Fruit fly (Drosophila melanogaster) whole organism, embryonic: ENCODE results near the gene CG42673.

ENCODE experiments used
- Antp ChIP-seq: fragments of 200-800 bp; sonication (Bioruptor generic); optimal IDR thresholded peaks from 3 replicates; lab custom pipeline; 2016; ENCODE audit warnings: missing biosample characterization, missing genetic modification characterization
- CG10462 ChIP-seq: fragments of 200-800 bp; sonication (Bioruptor generic); optimal IDR thresholded peaks from 2 replicates; lab custom pipeline; 2016; ENCODE audit warnings: missing biosample characterization, missing genetic modification characterization
- CG12659 ChIP-seq: fragments of 200-800 bp; sonication (Bioruptor generic); optimal IDR thresholded peaks from 3 replicates; lab custom pipeline; 2017; ENCODE audit warnings: mild to moderate bottlenecking, missing biosample characterization, missing genetic modification reagents, missing genetic modification characterization
- CG14014 ChIP-seq: fragments of 200-800 bp; sonication (Bioruptor generic); IDR thresholded peaks from 2 replicates; pipeline ENCODE4 v1.3.6; 2022; ENCODE audit warnings: missing biosample characterization, missing genetic modification characterization
- CG14710 ChIP-seq: fragments of 200-800 bp; sonication (Bioruptor generic); optimal IDR thresholded peaks from 3 replicates; lab custom pipeline; 2019; ENCODE audit warnings: missing biosample characterization, mild to moderate bottlenecking, missing genetic modification characterization, moderate library complexity
- CG15514 ChIP-seq: fragments of 200-800 bp; sonication (Bioruptor generic); optimal IDR thresholded peaks from 3 replicates; lab custom pipeline; 2017; ENCODE audit warnings: missing biosample characterization, missing genetic modification characterization, mild to moderate bottlenecking, moderate library complexity, missing genetic modification reagents
- CG1647 ChIP-seq: fragments of 200-800 bp; sonication (Bioruptor generic); optimal IDR thresholded peaks from 3 replicates; lab custom pipeline; 2016; ENCODE audit warnings: missing biosample characterization, missing genetic modification characterization
- CG17612 ChIP-seq: fragments of 200-800 bp; sonication (Bioruptor generic); IDR thresholded peaks from 2 replicates; pipeline ENCODE4 v1.3.6; 2022; ENCODE audit warnings: missing biosample characterization, missing genetic modification characterization
- CG18476 ChIP-seq: fragments of 200-800 bp; sonication (Bioruptor generic); optimal IDR thresholded peaks from 2 replicates; lab custom pipeline; 2016; ENCODE audit warnings: missing biosample characterization, mild to moderate bottlenecking, missing genetic modification characterization
- CG18764 ChIP-seq: fragments of 200-800 bp; sonication (Bioruptor generic); optimal IDR thresholded peaks from 3 replicates; lab custom pipeline; 2016; ENCODE audit warnings: missing biosample characterization, missing genetic modification characterization
- CG30431 ChIP-seq: fragments of 200-800 bp; sonication (Bioruptor generic); optimal IDR thresholded peaks from 2 replicates; lab custom pipeline; 2017; ENCODE audit warnings: missing biosample characterization, missing genetic modification characterization
- CG31365 ChIP-seq: fragments of 200-800 bp; sonication (Bioruptor generic); optimal IDR thresholded peaks from 2 replicates; lab custom pipeline; 2018; ENCODE audit warnings: missing biosample characterization, mild to moderate bottlenecking, missing genetic modification characterization
- CG34422 ChIP-seq: fragments of 200-800 bp; sonication (Bioruptor generic); IDR thresholded peaks from 3 replicates; pipeline ENCODE4 v1.3.6; 2022; ENCODE audit warnings: missing biosample characterization, missing genetic modification characterization
- CG3847 ChIP-seq: fragments of 200-800 bp; sonication (Bioruptor generic); IDR thresholded peaks from 2 replicates; pipeline ENCODE4 v1.3.6; 2022; ENCODE audit warnings: missing biosample characterization, missing genetic modification characterization
- CG6854 ChIP-seq: fragments of 200-800 bp; sonication (Bioruptor generic); optimal IDR thresholded peaks from 3 replicates; lab custom pipeline; 2017; ENCODE audit warnings: missing biosample characterization, mild to moderate bottlenecking, missing genetic modification characterization
- CG7928 ChIP-seq: fragments of 200-800 bp; sonication (Bioruptor generic); optimal IDR thresholded peaks from 2 replicates; lab custom pipeline; 2017; ENCODE audit warnings: missing biosample characterization, mild to moderate bottlenecking, missing genetic modification characterization
- Chrac-16 ChIP-seq: fragments of 200-800 bp; sonication (Bioruptor generic); optimal IDR thresholded peaks from 3 replicates; lab custom pipeline; 2016; ENCODE audit warnings: missing biosample characterization, missing genetic modification characterization
- Dbx ChIP-seq: fragments of 200-800 bp; sonication (Bioruptor generic); IDR thresholded peaks from 3 replicates; pipeline ENCODE4 v1.3.6; 2022; ENCODE audit warnings: missing biosample characterization, missing genetic modification characterization
- Dip2 ChIP-seq: fragments of 200-800 bp; sonication (Bioruptor generic); IDR thresholded peaks from 2 replicates; pipeline ENCODE4 v1.3.6; 2022; ENCODE audit warnings: missing biosample characterization, missing genetic modification characterization
- Dip3 ChIP-seq: fragments of 200-800 bp; sonication (Bioruptor generic); optimal IDR thresholded peaks from 3 replicates; lab custom pipeline; 2016; ENCODE audit warnings: missing biosample characterization, missing genetic modification characterization
- Elba2 ChIP-seq: fragments of 200-800 bp; sonication (Bioruptor generic); optimal IDR thresholded peaks from 3 replicates; lab custom pipeline; 2016; ENCODE audit warnings: missing biosample characterization, missing genetic modification characterization
- HLH54F ChIP-seq: fragments of 200-800 bp; sonication (Bioruptor generic); optimal IDR thresholded peaks from 3 replicates; lab custom pipeline; 2016; ENCODE audit warnings: missing biosample characterization, missing genetic modification characterization
- Hr78 ChIP-seq, 2 experiments: fragments of 200-800 bp in 1 of 2; fragments of >200 bp in 1 of 2; sonication (Bioruptor generic) in 1 of 2; optimal IDR thresholded peaks; 2 replicates each; lab custom pipeline; 2017 to 2019; ENCODE audit warnings: missing biosample characterization in 2 of 2, missing genetic modification characterization in 2 of 2, mild to moderate bottlenecking in 1 of 2, moderate library complexity in 1 of 2
- Lhr ChIP-seq: fragments of 200-800 bp; sonication (Bioruptor generic); optimal IDR thresholded peaks from 3 replicates; lab custom pipeline; 2017; ENCODE audit warnings: mild to moderate bottlenecking, missing biosample characterization, missing genetic modification reagents, missing genetic modification characterization
- Side ChIP-seq: fragments of 200-800 bp; sonication (Bioruptor generic); optimal IDR thresholded peaks from 2 replicates; lab custom pipeline; 2016; ENCODE audit warnings: missing biosample characterization, missing genetic modification characterization
- Stat92E ChIP-seq, 3 experiments: fragments of >200 bp in 2 of 3; fragments of 200-800 bp in 1 of 3; sonication (Bioruptor generic) in 1 of 3; optimal IDR thresholded peaks; 2 replicates each; lab custom pipeline; 2017 to 2019; ENCODE audit warnings: missing biosample characterization in 3 of 3, missing genetic modification characterization in 3 of 3, mild to moderate bottlenecking in 1 of 3, moderate library complexity in 1 of 3
- Taf1 ChIP-seq: fragments of 200-800 bp; sonication (Bioruptor generic); IDR thresholded peaks from 2 replicates; pipeline ENCODE4 v1.3.6; 2022; ENCODE audit warnings: missing biosample characterization, missing genetic modification characterization
- Vsx1 ChIP-seq: fragments of 200-800 bp; sonication (Bioruptor generic); optimal IDR thresholded peaks from 2 replicates; lab custom pipeline; 2017; ENCODE audit warnings: missing biosample characterization, mild to moderate bottlenecking, missing genetic modification characterization, missing genetic modification reagents
- Xrp1 ChIP-seq: fragments of 200-800 bp; sonication (Bioruptor generic); IDR thresholded peaks from 2 replicates; pipeline ENCODE4 v1.3.6; 2022; ENCODE audit warnings: missing biosample characterization, missing genetic modification characterization
- ara ChIP-seq: fragments of 200-800 bp; sonication (Bioruptor generic); IDR thresholded peaks from 2 replicates; pipeline ENCODE4 v1.3.6; 2022; ENCODE audit warnings: missing biosample characterization, missing genetic modification characterization
- az2 ChIP-seq: fragments of 200-800 bp; sonication (Bioruptor generic); optimal IDR thresholded peaks from 3 replicates; lab custom pipeline; 2016; ENCODE audit warnings: missing biosample characterization, missing genetic modification characterization
- dmrt99B ChIP-seq: fragments of 200-800 bp; sonication (Bioruptor generic); optimal IDR thresholded peaks from 2 replicates; lab custom pipeline; 2018; ENCODE audit warnings: missing biosample characterization, mild to moderate bottlenecking, missing genetic modification characterization, moderate library complexity
- dysf ChIP-seq: fragments of 200-800 bp; sonication (Bioruptor generic); IDR thresholded peaks from 3 replicates; pipeline ENCODE4 v1.3.6; 2022; ENCODE audit warnings: missing biosample characterization, missing genetic modification characterization
- ems ChIP-seq: fragments of 200-800 bp; sonication (Bioruptor generic); optimal IDR thresholded peaks from 3 replicates; lab custom pipeline; 2016; ENCODE audit warnings: missing biosample characterization, missing genetic modification characterization
- esg ChIP-seq: fragments of 200-800 bp; sonication (Bioruptor generic); conservative IDR thresholded peaks from 2 replicates; pipeline ENCODE4 v1.3.6; 2022; ENCODE audit warnings: missing biosample characterization, missing genetic modification characterization
- grn ChIP-seq: fragments of 200-800 bp; sonication (Bioruptor generic); optimal IDR thresholded peaks from 3 replicates; lab custom pipeline; 2017; ENCODE audit warnings: missing biosample characterization, missing genetic modification characterization
- ham ChIP-seq: fragments of 200-800 bp; sonication (Bioruptor generic); IDR thresholded peaks from 2 replicates; pipeline ENCODE4 v1.3.6; 2022; ENCODE audit warnings: missing biosample characterization, missing genetic modification characterization
- hbn ChIP-seq: fragments of 200-800 bp; sonication (Bioruptor generic); IDR thresholded peaks from 2 replicates; pipeline ENCODE4 v1.3.6; 2022; ENCODE audit warnings: missing biosample characterization, missing genetic modification characterization; ENCODE audit not compliant: partially characterized antibody
- jigr1 ChIP-seq: fragments of 200-800 bp; sonication (Bioruptor generic); IDR thresholded peaks from 3 replicates; pipeline ENCODE4 v1.3.6; 2022; ENCODE audit warnings: missing biosample characterization, missing genetic modification characterization
- jumu ChIP-seq: fragments of 200-800 bp; sonication (Bioruptor generic); optimal IDR thresholded peaks from 3 replicates; lab custom pipeline; 2016; ENCODE audit warnings: missing biosample characterization, missing genetic modification characterization
- mld ChIP-seq: fragments of 200-800 bp; sonication (Bioruptor generic); IDR thresholded peaks from 3 replicates; pipeline ENCODE4 v1.3.6; 2022; ENCODE audit warnings: missing biosample characterization, missing genetic modification characterization; ENCODE audit not compliant: partially characterized antibody
- nmo ChIP-seq: fragments of 200-800 bp; sonication (Bioruptor generic); optimal IDR thresholded peaks from 2 replicates; lab custom pipeline; 2018; ENCODE audit warnings: missing biosample characterization, mild to moderate bottlenecking, missing genetic modification characterization, moderate library complexity
- otp ChIP-seq: fragments of 200-800 bp; sonication (Bioruptor generic); IDR thresholded peaks from 3 replicates; pipeline ENCODE4, ENCODE4 v1.3.6; 2022; ENCODE audit warnings: missing biosample characterization, missing genetic modification characterization
- shn ChIP-seq: fragments of 200-800 bp; sonication (Bioruptor generic); optimal IDR thresholded peaks from 3 replicates; lab custom pipeline; 2016; ENCODE audit warnings: missing biosample characterization, missing genetic modification characterization
- sima ChIP-seq: fragments of 200-800 bp; sonication (Bioruptor generic); optimal IDR thresholded peaks from 2 replicates; lab custom pipeline; 2016; ENCODE audit warnings: missing biosample characterization, missing genetic modification characterization
- sqz ChIP-seq: fragments of 200-800 bp; sonication (Bioruptor generic); optimal IDR thresholded peaks from 3 replicates; lab custom pipeline; 2018; ENCODE audit warnings: missing biosample characterization, mild to moderate bottlenecking, missing genetic modification characterization
- tin ChIP-seq: fragments of 200-800 bp; sonication (Bioruptor generic); optimal IDR thresholded peaks from 3 replicates; lab custom pipeline; 2016; ENCODE audit warnings: missing biosample characterization, missing genetic modification characterization
- zen2 ChIP-seq: fragments of 200-800 bp; sonication (Bioruptor generic); IDR thresholded peaks from 3 replicates; pipeline ENCODE4 v1.3.6; 2022; ENCODE audit warnings: missing biosample characterization, missing genetic modification characterization; ENCODE audit not compliant: partially characterized antibody
- zfh1 ChIP-seq: fragments of 200-800 bp; sonication (Bioruptor generic); IDR thresholded peaks from 3 replicates; pipeline ENCODE4 v1.3.6; 2022; ENCODE audit warnings: missing biosample characterization, missing genetic modification characterization
- zfh2 ChIP-seq: fragments of 200-800 bp; sonication (Bioruptor generic); optimal IDR thresholded peaks from 2 replicates; lab custom pipeline; 2016; ENCODE audit warnings: missing biosample characterization, missing genetic modification characterization

Gene CG42673

DNA sequence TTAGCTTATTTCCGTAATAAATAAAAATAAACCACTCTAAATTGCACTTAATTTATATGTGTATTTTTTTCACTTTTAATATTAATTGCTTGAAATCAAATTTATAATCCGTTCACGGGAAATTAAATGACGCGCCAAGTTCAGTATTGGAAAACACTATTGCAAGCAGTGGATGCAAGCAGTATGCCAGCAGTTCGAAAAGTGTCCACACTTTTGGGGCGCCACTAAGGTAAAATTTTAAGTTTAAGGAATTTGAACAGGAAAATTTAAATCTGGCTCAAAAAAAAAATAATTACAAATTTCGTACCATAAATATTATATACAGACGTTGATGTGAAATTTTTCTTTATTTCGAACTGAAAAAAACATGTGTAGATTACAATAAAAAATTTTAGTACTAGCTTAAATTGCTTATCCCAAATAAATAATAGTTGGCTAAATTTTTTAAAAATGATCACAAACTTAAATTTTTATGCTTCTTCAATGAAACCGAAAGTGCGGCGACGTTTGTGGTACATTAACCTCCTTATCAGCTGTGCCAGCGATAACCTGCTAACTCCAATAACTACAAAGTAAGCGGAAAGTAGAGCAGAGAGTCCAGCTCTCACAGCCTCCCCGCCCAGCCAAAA, 67.1 kb downstream of the CG42673 start:
- TF ChIP-seq esg (no peak), CG30431 (GFP tag; lab: Kevin White, UChicago) (no peak), Dip3 (no peak), Stat92E (GFP tag; optimal IDR thresholded peaks at IDR 0.05; lab: Kevin White, UChicago) (no peak), dysf (GFP tag; lab: Robert Waterston, UW) (0 out of 3 replicates have a peak, but pooled peaks have one; percentile 43), shn (GFP tag; lab: Kevin White, UChicago) (no peak), CG7928 (no peak), dmrt99B (tag; lab: Kevin White, UChicago) (peak; percentile 3), CG18764 (GFP tag; lab: Kevin White, UChicago) (peak; percentile 59), Lhr (GFP tag; lab: Kevin White, UChicago) (peak; percentile 41), sqz (no peak), Elba2 (GFP tag; lab: Kevin White, UChicago) (no peak), zfh2 (peak; percentile 67), CG3847 (GFP tag; lab: Robert Waterston, UW) (peak; percentile 75), CG14014 (GFP tag; lab: Robert Waterston, UW) (no peak), CG12659 (GFP tag; lab: Kevin White, UChicago) (no peak), jigr1 (GFP tag; lab: Robert Waterston, UW) (peak; percentile 52; the same call in 1 of the 3 replicates), sima (GFP tag; lab: Kevin White, UChicago) (no peak), nmo (GFP tag; lab: Kevin White, UChicago) (peak; percentile 14), mld (GFP tag; lab: Robert Waterston, UW) (no peak), hbn (no peak), CG10462 (GFP tag; lab: Kevin White, UChicago) (no peak), tin (peak; percentile 59), HLH54F (GFP tag; lab: Kevin White, UChicago) (no peak), Vsx1 (GFP tag; lab: Kevin White, UChicago) (peak; percentile 42), az2 (GFP tag; lab: Kevin White, UChicago) (no peak), grn (GFP tag; lab: Kevin White, UChicago) (no peak), otp (no peak), CG15514 (GFP tag; lab: Kevin White, UChicago) (peak; percentile 51), CG18476 (GFP tag; lab: Kevin White, UChicago) (peak; percentile 37), Antp (GFP tag; lab: Kevin White, UChicago) (peak; percentile 51), CG17612 (GFP tag; lab: Robert Waterston, UW) (0 out of 2 replicates have a peak, but pooled peaks have one; percentile 15), CG14710 (tag; lab: Kevin White, UChicago) (peak; percentile 47), Hr78 (GFP tag; optimal IDR thresholded peaks at IDR 0.05; lab: Kevin White, UChicago) (peak in 1 of 2 experiments; percentile 33), jumu (GFP tag; lab: Kevin White, UChicago) (peak; percentile 66), Side (GFP tag; lab: Kevin White, UChicago) (peak; percentile 3), Xrp1 (no peak), zfh1 (GFP tag; lab: Robert Waterston, UW) (no peak; the same call in 2 of the 3 replicates), CG6854 (no peak), CG1647 (GFP tag; lab: Kevin White, UChicago) (peak; percentile 62), ems (GFP tag; lab: Kevin White, UChicago) (no peak), zen2 (no peak), Taf1 (GFP tag; lab: Robert Waterston, UW) (no peak), Dbx (GFP tag; lab: Robert Waterston, UW) (peak; percentile 69; the same call in 2 of the 3 replicates), ara (GFP tag; lab: Robert Waterston, UW) (no peak), CG34422 (GFP tag; lab: Robert Waterston, UW) (no peak), Dip2 (GFP tag; lab: Robert Waterston, UW) (no peak), ham (GFP tag; lab: Robert Waterston, UW) (no peak), CG31365 (tag; lab: Kevin White, UChicago) (peak; percentile 98), Chrac-16 (GFP tag; lab: Kevin White, UChicago) (peak; percentile 16)
